Fruit fly (Drosophila melanogaster): ENCODE data around the gene nocte.
A peak's percentile ranks its signal among the peaks of the same experiment; 100 is the strongest.

Gene nocte

dm6 chrX:10461938-10462337 is 12.5 kb downstream of the nocte start (continued):
- TF ChIP-seq CG10267 (tag; optimal IDR thresholded peaks at IDR 0.05) (peak; percentile 35), Sry-β (GFP tag; optimal IDR thresholded peaks at IDR 0.05) (no peak), Dbx (GFP tag; IDR thresholded peaks at IDR 0.05) (no peak), CG7271 (tag; optimal IDR thresholded peaks at IDR 0.05) (peak; percentile 82), caup (GFP tag; optimal IDR thresholded peaks at IDR 0.05; ENCODE audit: severe bottlenecking) (peak; percentile 52), CG12391 (tag; optimal IDR thresholded peaks at IDR 0.05) (peak; percentile 8), bsh (GFP tag; optimal IDR thresholded peaks at IDR 0.05) (peak in 1 of 2 experiments; percentile 6), Ada2b (GFP tag; IDR thresholded peaks at IDR 0.05) (no peak), PHDP (tag; optimal IDR thresholded peaks at IDR 0.05) (no peak), HHEX (GFP tag; optimal IDR thresholded peaks at IDR 0.05) (peak; percentile 48), run (tag; optimal IDR thresholded peaks at IDR 0.05) (no peak), TFAM (GFP tag; optimal IDR thresholded peaks at IDR 0.05) (no peak), CG3407 (GFP tag; optimal IDR thresholded peaks at IDR 0.05) (no peak), fd64A (GFP tag; optimal IDR thresholded peaks at IDR 0.05) (peak; percentile 5), Atf-2 (GFP tag; optimal IDR thresholded peaks at IDR 0.05) (no peak), CG10543 (GFP tag; optimal IDR thresholded peaks at IDR 0.05) (no peak), Lim3 (GFP tag; IDR thresholded peaks at IDR 0.05) (no peak), hkb (optimal IDR thresholded peaks at IDR 0.05) (no peak), hkb (GFP tag; IDR thresholded peaks at IDR 0.05) (peak; percentile 13; the same call in 1 of the 2 replicates), CG6765 (GFP tag; optimal IDR thresholded peaks at IDR 0.05) (no peak), chm (GFP tag; IDR thresholded peaks at IDR 0.05) (no peak), CG4707 (GFP tag; optimal IDR thresholded peaks at IDR 0.05) (peak; percentile 45), Taf1 (GFP tag; IDR thresholded peaks at IDR 0.05) (no peak), CG34376 (GFP tag; optimal IDR thresholded peaks at IDR 0.05) (peak; percentile 15), CG30431 (GFP tag; optimal IDR thresholded peaks at IDR 0.05) (no peak), Pdp1 (GFP tag; optimal IDR thresholded peaks at IDR 0.05) (no peak), MTF-1 (GFP tag; optimal IDR thresholded peaks at IDR 0.05; ENCODE audit: borderline replicate concordance) (peak; percentile 53), CG17385 (GFP tag; optimal IDR thresholded peaks at IDR 0.05) (peak; percentile 77), CG42726 (GFP tag; IDR thresholded peaks at IDR 0.05; ENCODE audit: partially characterized antibody) (no peak), pita (GFP tag; optimal IDR thresholded peaks at IDR 0.05) (no peak), lola (GFP tag; optimal IDR thresholded peaks at IDR 0.05) (no peak), tap (tag; optimal IDR thresholded peaks at IDR 0.05) (no peak), CG14710 (tag; optimal IDR thresholded peaks at IDR 0.05) (peak; percentile 1), Bgb (GFP tag; IDR thresholded peaks at IDR 0.05; ENCODE audit: partially characterized antibody) (no peak), fru (optimal IDR thresholded peaks at IDR 0.05) (no peak), CG1832 (GFP tag; optimal IDR thresholded peaks at IDR 0.05) (no peak), CG2116 (GFP tag; optimal IDR thresholded peaks at IDR 0.05) (peak; percentile 39), CG13775 (GFP tag; optimal IDR thresholded peaks at IDR 0.05) (peak; percentile 6), E2f2 (GFP tag; IDR thresholded peaks at IDR 0.05) (peak; percentile 26), phol (tag; optimal IDR thresholded peaks at IDR 0.05) (peak; percentile 31), CG1603 (tag; optimal IDR thresholded peaks at IDR 0.05) (peak; percentile 22), onecut (GFP tag; IDR thresholded peaks at IDR 0.05) (peak; percentile 42; the same call in 1 of the 2 replicates), emc (GFP tag; optimal IDR thresholded peaks at IDR 0.05) (no peak), CG16863 (GFP tag; optimal IDR thresholded peaks at IDR 0.05) (no peak), Hr78 (GFP tag; optimal IDR thresholded peaks at IDR 0.05) (no peak), Dref (GFP tag; IDR thresholded peaks at IDR 0.05) (0 out of 2 replicates have a peak, but pooled peaks have one; percentile 13), crol (GFP tag; IDR thresholded peaks at IDR 0.05) (peak; percentile 57), sim (GFP tag; IDR thresholded peaks at IDR 0.05) (peak; percentile 47; the same call in 1 of the 2 replicates), CG2712 (tag; optimal IDR thresholded peaks at IDR 0.05) (no peak), CG7786 (GFP tag; optimal IDR thresholded peaks at IDR 0.05) (no peak)
